Fruit fly (Drosophila melanogaster) whole organism, wandering third instar larva: ENCODE results near the gene gro.
A peak's percentile ranks its signal among the peaks of the same experiment; 100 is the strongest.

ENCODE experiments used
- Abd-B ChIP-seq: fragments of >200 bp; optimal IDR thresholded peaks from 2 replicates; lab custom pipeline; 2017; ENCODE audit warnings: missing biosample characterization, missing genetic modification characterization
- CG32264 ChIP-seq: fragments of 200-800 bp; sonication (Bioruptor generic); optimal IDR thresholded peaks from 2 replicates; lab custom pipeline; 2016; ENCODE audit warnings: missing biosample characterization, missing genetic modification characterization
- CG9705 ChIP-seq: fragments of 200-800 bp; sonication (Bioruptor generic); optimal IDR thresholded peaks from 2 replicates; lab custom pipeline; 2018; ENCODE audit warnings: missing biosample characterization, mild to moderate bottlenecking, missing genetic modification characterization
- CrebA ChIP-seq: fragments of 200-800 bp; sonication (Bioruptor generic); optimal IDR thresholded peaks from 2 replicates; lab custom pipeline; 2016; ENCODE audit warnings: missing biosample characterization, mild to moderate bottlenecking, missing genetic modification characterization, borderline replicate concordance
- Dfd ChIP-seq: fragments of >200 bp; optimal IDR thresholded peaks from 2 replicates; lab custom pipeline; 2017; ENCODE audit warnings: missing biosample characterization, missing genetic modification characterization
- Dif ChIP-seq: fragments of 200-275, 200-300 bp; sonication (Bioruptor generic); optimal IDR thresholded peaks from 2 replicates; lab custom pipeline; 2018; ENCODE audit warnings: missing biosample characterization, missing genetic modification characterization; ENCODE audit not compliant: partially characterized antibody
- GATAd ChIP-seq: sonication (Bioruptor generic); optimal IDR thresholded peaks from 2 replicates; lab custom pipeline; 2016; ENCODE audit warnings: missing biosample characterization, missing genetic modification characterization
- HLH106 ChIP-seq: fragments of 200-800 bp; optimal IDR thresholded peaks from 3 replicates; lab custom pipeline; 2019; ENCODE audit warnings: missing biosample characterization, mild to moderate bottlenecking, missing genetic modification characterization, moderate library complexity
- Hnf4 ChIP-seq: fragments of 200-800 bp; sonication (Bioruptor generic); optimal IDR thresholded peaks from 2 replicates; lab custom pipeline; 2016; ENCODE audit warnings: missing biosample characterization, mild to moderate bottlenecking, missing genetic modification characterization
- Hr78 ChIP-seq: fragments of >200 bp; optimal IDR thresholded peaks from 2 replicates; lab custom pipeline; 2017; ENCODE audit warnings: missing biosample characterization, missing genetic modification characterization
- Hr83 ChIP-seq: fragments of 200-300 bp; sonication (Bioruptor generic); optimal IDR thresholded peaks from 2 replicates; lab custom pipeline; 2016; ENCODE audit warnings: missing biosample characterization, mild to moderate bottlenecking, missing genetic modification characterization, moderate library complexity; ENCODE audit not compliant: poor library complexity, severe bottlenecking
- Jra ChIP-seq: sonication (Bioruptor generic); optimal IDR thresholded peaks from 2 replicates; lab custom pipeline; 2016; ENCODE audit warnings: missing biosample characterization, missing genetic modification characterization
- Mio ChIP-seq: sonication (Bioruptor generic); optimal IDR thresholded peaks from 2 replicates; lab custom pipeline; 2016; ENCODE audit warnings: missing biosample characterization, missing genetic modification characterization
- Myc ChIP-seq: fragments of >200 bp; optimal IDR thresholded peaks from 2 replicates; lab custom pipeline; 2017
- N ChIP-seq: fragments of >200 bp; optimal IDR thresholded peaks from 2 replicates; lab custom pipeline; 2018; ENCODE audit warnings: missing biosample characterization, missing external identifiers, missing genetic modification characterization
- OdsH ChIP-seq: fragments of 200-800 bp; sonication (Bioruptor generic); optimal IDR thresholded peaks from 2 replicates; lab custom pipeline; 2016; ENCODE audit warnings: missing biosample characterization, mild to moderate bottlenecking, missing genetic modification characterization
- Rel ChIP-seq, 2 experiments: fragments of 200-800 bp; sonication (Bioruptor generic) in 1 of 2; optimal IDR thresholded peaks; 2 replicates in 1 of 2; 3 replicates in 1 of 2; lab custom pipeline; 2016 to 2019; ENCODE audit warnings: mild to moderate bottlenecking in 2 of 2, missing biosample characterization in 2 of 2, missing genetic modification characterization in 2 of 2, moderate library complexity in 1 of 2
- Vsx2 ChIP-seq: fragments of 200-300, 225-300 bp; sonication (Bioruptor generic); optimal IDR thresholded peaks from 2 replicates; lab custom pipeline; 2018; ENCODE audit warnings: missing biosample characterization, missing genetic modification characterization; ENCODE audit not compliant: partially characterized antibody
- br ChIP-seq: fragments of 200-800 bp; sonication (Bioruptor generic); optimal IDR thresholded peaks from 2 replicates; lab custom pipeline; 2016; ENCODE audit warnings: missing biosample characterization, missing genetic modification characterization
- brk ChIP-seq: fragments of 200-800 bp; sonication (Bioruptor generic); optimal IDR thresholded peaks from 2 replicates; lab custom pipeline; 2016; ENCODE audit warnings: missing biosample characterization, mild to moderate bottlenecking, missing genetic modification characterization
- dl ChIP-seq, 2 experiments: fragments of 175-275, 200-275 bp in 1 of 2; fragments of 200-275 bp in 1 of 2; sonication (Bioruptor generic); optimal IDR thresholded peaks; lab custom pipeline; 2018; ENCODE audit warnings: mild to moderate bottlenecking in 2 of 2, missing biosample characterization in 2 of 2, missing genetic modification characterization in 2 of 2, moderate library complexity in 2 of 2; ENCODE audit not compliant: partially characterized antibody in 2 of 2, insufficient read depth in 1 of 2
- dmrt93B ChIP-seq: fragments of 200-800 bp; sonication (Bioruptor generic); optimal IDR thresholded peaks from 2 replicates; lab custom pipeline; 2018; ENCODE audit warnings: missing biosample characterization, mild to moderate bottlenecking, missing genetic modification characterization
- dsf ChIP-seq: sonication (Bioruptor generic); optimal IDR thresholded peaks from 2 replicates; lab custom pipeline; 2016; ENCODE audit warnings: missing biosample characterization, missing genetic modification characterization, borderline replicate concordance
- ey ChIP-seq: fragments of 200-800 bp; sonication (Bioruptor generic); optimal IDR thresholded peaks from 2 replicates; lab custom pipeline; 2016; ENCODE audit warnings: missing biosample characterization, missing genetic modification characterization
- foxo ChIP-seq, 2 experiments: fragments of 200-800 bp; sonication (Bioruptor generic); optimal IDR thresholded peaks; 2 replicates in 1 of 2; 3 replicates in 1 of 2; lab custom pipeline; 2016 to 2017; ENCODE audit warnings: missing biosample characterization in 2 of 2, missing genetic modification characterization in 2 of 2
- fru ChIP-seq: fragments of 200-800 bp; sonication (Bioruptor generic); optimal IDR thresholded peaks from 3 replicates; lab custom pipeline; 2016; ENCODE audit warnings: missing biosample characterization, mild to moderate bottlenecking, missing genetic modification characterization
- h ChIP-seq: fragments of 200-800 bp; sonication (Bioruptor generic); optimal IDR thresholded peaks from 3 replicates; lab custom pipeline; 2016; ENCODE audit warnings: missing biosample characterization, mild to moderate bottlenecking, missing genetic modification characterization
- jim ChIP-seq: fragments of 175-275, 200-325 bp; sonication (Bioruptor generic); optimal IDR thresholded peaks from 2 replicates; lab custom pipeline; 2016; ENCODE audit warnings: missing biosample characterization, mild to moderate bottlenecking, missing genetic modification characterization
- lola ChIP-seq: fragments of >200 bp; optimal IDR thresholded peaks from 2 replicates; lab custom pipeline; 2017; ENCODE audit warnings: missing biosample characterization, missing genetic modification characterization
- pan ChIP-seq: fragments of >200 bp; optimal IDR thresholded peaks from 2 replicates; lab custom pipeline; 2017
- psq ChIP-seq: fragments of 200-800 bp; sonication (Bioruptor generic); optimal IDR thresholded peaks from 3 replicates; lab custom pipeline; 2017; ENCODE audit warnings: missing biosample characterization, mild to moderate bottlenecking, missing genetic modification characterization, moderate library complexity
- rgr ChIP-seq: fragments of 200-800 bp; sonication (Bioruptor generic); optimal IDR thresholded peaks from 3 replicates; lab custom pipeline; 2016; ENCODE audit warnings: missing biosample characterization, mild to moderate bottlenecking, missing genetic modification characterization
- sage ChIP-seq: fragments of 200-800 bp; sonication (Bioruptor generic); optimal IDR thresholded peaks from 2 replicates; lab custom pipeline; 2016; ENCODE audit warnings: missing biosample characterization, mild to moderate bottlenecking, missing genetic modification characterization
- sv ChIP-seq: fragments of 200-800 bp; sonication (Bioruptor generic); optimal IDR thresholded peaks from 3 replicates; lab custom pipeline; 2016; ENCODE audit warnings: missing biosample characterization, missing genetic modification characterization
- tai ChIP-seq: sonication (Bioruptor generic); optimal IDR thresholded peaks from 2 replicates; lab custom pipeline; 2016; ENCODE audit warnings: missing biosample characterization, missing genetic modification characterization
- usp ChIP-seq: fragments of >200 bp; optimal IDR thresholded peaks from 2 replicates; lab custom pipeline; 2017; ENCODE audit warnings: missing biosample characterization, missing genetic modification characterization
- woc ChIP-seq: sonication (Bioruptor generic); optimal IDR thresholded peaks from 2 replicates; lab custom pipeline; 2016; ENCODE audit warnings: missing biosample characterization, mild to moderate bottlenecking, missing genetic modification characterization

gro gene

dm6 chr3R:26014262-26014833, 27.2 kb upstream of the gro start, which contains the start of gene Kaz-m1:
TSS of gene Kaz-m1 (plus strand) at chr3R:26014721.
- TF ChIP-seq sage (GFP tag; lab: Kevin White, UChicago), result no peak
- TF ChIP-seq Mio (GFP tag; lab: Kevin White, UChicago), result no peak
- no peak for TF ChIP-seq ey (GFP tag; lab: Kevin White, UChicago)
- no peak for TF ChIP-seq Abd-B (GFP tag; lab: Kevin White, UChicago)
- TF ChIP-seq rgr (GFP tag; lab: Kevin White, UChicago), result peak; percentile 8
- peak; percentile 17 for TF ChIP-seq br
- TF ChIP-seq HLH106 (tag; lab: Kevin White, UChicago), result peak; percentile 10
- no peak for TF ChIP-seq psq (GFP tag; lab: Kevin White, UChicago)
- TF ChIP-seq foxo (GFP tag; optimal IDR thresholded peaks at IDR 0.05; lab: Kevin White, UChicago), result peak in 1 of 2 experiments; percentile 28
- no peak for TF ChIP-seq OdsH (GFP tag; lab: Kevin White, UChicago)
- TF ChIP-seq CrebA, result no peak
- TF ChIP-seq Dfd, result no peak
- no peak for TF ChIP-seq h (GFP tag; lab: Kevin White, UChicago)
- no peak for TF ChIP-seq CG9705 (GFP tag; lab: Kevin White, UChicago)
- no peak for TF ChIP-seq brk (GFP tag; lab: Kevin White, UChicago)

- TF ChIP-seq HLH106 (tag; lab: Kevin White, UChicago) (no peak), Hr83 (peak; percentile 42), dsf (GFP tag; lab: Kevin White, UChicago) (no peak), sv (no peak), Rel (GFP tag; optimal IDR thresholded peaks at IDR 0.05; lab: Kevin White, UChicago) (no peak), Rel (tag; optimal IDR thresholded peaks at IDR 0.05; lab: Kevin White, UChicago) (peak; percentile 51), br (no peak), usp (GFP tag; lab: Kevin White, UChicago) (no peak), Jra (GFP tag; lab: Kevin White, UChicago) (no peak), h (GFP tag; lab: Kevin White, UChicago) (no peak), N (GFP tag; lab: Kevin White, UChicago) (no peak), Vsx2 (GFP tag; lab: Kevin White, UChicago) (no peak), Dfd (no peak), rgr (GFP tag; lab: Kevin White, UChicago) (no peak), sage (GFP tag; lab: Kevin White, UChicago) (no peak)
- TF ChIP-seq, all 38 proteins: peak for 2
Measured at dm6 chr3R:26017294-26017770, 24.2 kb upstream of the gro start.

- TF ChIP-seq h (GFP tag; lab: Kevin White, UChicago) (peak; percentile 84), OdsH (GFP tag; lab: Kevin White, UChicago) (peak; percentile 93), jim (GFP tag; lab: Kevin White, UChicago) (peak; percentile 49), CG9705 (GFP tag; lab: Kevin White, UChicago) (peak; percentile 90), CrebA (no peak), dsf (GFP tag; lab: Kevin White, UChicago) (peak; percentile 52), br (peak; percentile 74), dmrt93B (GFP tag; lab: Kevin White, UChicago) (peak; percentile 92), Abd-B (GFP tag; lab: Kevin White, UChicago) (no peak), Hr83 (peak; percentile 96), lola (GFP tag; lab: Kevin White, UChicago) (no peak), N (GFP tag; lab: Kevin White, UChicago) (no peak), Vsx2 (GFP tag; lab: Kevin White, UChicago) (peak; percentile 17), HLH106 (tag; lab: Kevin White, UChicago) (peak; percentile 94), Jra (GFP tag; lab: Kevin White, UChicago) (peak; percentile 58), Myc (lab: Kevin White, UChicago) (no peak), fru (GFP tag; lab: Kevin White, UChicago) (peak; percentile 90), dl (GFP tag; optimal IDR thresholded peaks at IDR 0.05; lab: Kevin White, UChicago; ENCODE audit: insufficient read depth in 1 of 2, partially characterized antibody in 2 of 2) (no peak), usp (GFP tag; lab: Kevin White, UChicago) (no peak), pan (lab: Kevin White, UChicago) (no peak), sv (peak; percentile 41), Hr78 (GFP tag; lab: Kevin White, UChicago) (no peak), Hnf4 (GFP tag; lab: Kevin White, UChicago) (peak; percentile 77), CG32264 (GFP tag; lab: Kevin White, UChicago) (no peak), Mio (GFP tag; lab: Kevin White, UChicago) (no peak), Dfd (peak; percentile 83), brk (GFP tag; lab: Kevin White, UChicago) (peak; percentile 79), Dif (GFP tag; lab: Kevin White, UChicago) (peak; percentile 2), sage (GFP tag; lab: Kevin White, UChicago) (peak; percentile 36), woc (peak; percentile 91), rgr (GFP tag; lab: Kevin White, UChicago) (peak; percentile 87), tai (peak; percentile 76), Rel (GFP tag; optimal IDR thresholded peaks at IDR 0.05; lab: Kevin White, UChicago) (peak; percentile 75), Rel (tag; optimal IDR thresholded peaks at IDR 0.05; lab: Kevin White, UChicago) (peak; percentile 53), psq (GFP tag; lab: Kevin White, UChicago) (peak; percentile 95), ey (GFP tag; lab: Kevin White, UChicago) (peak; percentile 63), GATAd (GFP tag; lab: Kevin White, UChicago) (no peak)
Measured at dm6 chr3R:26017771-26018731, 23.5 kb upstream of the gro start.
